Fruit fly (Drosophila melanogaster) whole organism, embryonic: ENCODE measurements around the gene RPA1.

Source experiments
- Abd-B ChIP-seq: fragments of 200-800 bp; sonication (Bioruptor generic); optimal IDR thresholded peaks from 2 replicates; lab custom pipeline; 2018; ENCODE audit warnings: missing biosample characterization, mild to moderate bottlenecking, missing genetic modification characterization, moderate library complexity
- Asciz ChIP-seq: fragments of 200-800 bp; sonication (Bioruptor generic); optimal IDR thresholded peaks from 2 replicates; lab custom pipeline; 2017; ENCODE audit warnings: missing biosample characterization, mild to moderate bottlenecking, missing genetic modification characterization, missing genetic modification reagents
- C15 ChIP-seq: fragments of 200-800 bp; sonication (Bioruptor generic); IDR thresholded peaks from 3 replicates; pipeline ENCODE4 v1.3.6; 2022; ENCODE audit warnings: missing biosample characterization, missing genetic modification characterization
- CG11093 ChIP-seq: fragments of 200-800 bp; sonication (Bioruptor generic); IDR thresholded peaks from 3 replicates; pipeline ENCODE4 v1.3.6; 2022; ENCODE audit warnings: missing biosample characterization, missing genetic modification characterization
- CG12769 ChIP-seq: fragments of 200-800 bp; sonication (Bioruptor generic); optimal IDR thresholded peaks from 2 replicates; lab custom pipeline; 2019; ENCODE audit warnings: missing biosample characterization, mild to moderate bottlenecking, missing genetic modification characterization, moderate library complexity
- CG13123 ChIP-seq: fragments of 200-800 bp; sonication (Bioruptor generic); optimal IDR thresholded peaks from 2 replicates; lab custom pipeline; 2016; ENCODE audit warnings: missing biosample characterization, missing genetic modification characterization
- CG14710 ChIP-seq: fragments of 200-800 bp; sonication (Bioruptor generic); optimal IDR thresholded peaks from 3 replicates; lab custom pipeline; 2019; ENCODE audit warnings: missing biosample characterization, mild to moderate bottlenecking, missing genetic modification characterization, moderate library complexity
- CG15073 ChIP-seq: fragments of 200-800 bp; sonication (Bioruptor generic); optimal IDR thresholded peaks from 2 replicates; lab custom pipeline; 2016; ENCODE audit warnings: missing biosample characterization, missing genetic modification characterization
- CG15269 ChIP-seq: fragments of 200-800 bp; sonication (Bioruptor generic); optimal IDR thresholded peaks from 2 replicates; lab custom pipeline; 2018; ENCODE audit warnings: missing biosample characterization, mild to moderate bottlenecking, missing genetic modification characterization, moderate library complexity
- CG17612 ChIP-seq: fragments of 200-800 bp; sonication (Bioruptor generic); IDR thresholded peaks from 2 replicates; pipeline ENCODE4 v1.3.6; 2022; ENCODE audit warnings: missing biosample characterization, missing genetic modification characterization
- CG17912 ChIP-seq: fragments of 200-800 bp; sonication (Bioruptor generic); optimal IDR thresholded peaks from 2 replicates; lab custom pipeline; 2018; ENCODE audit warnings: missing biosample characterization, mild to moderate bottlenecking, missing genetic modification characterization
- CG1792 ChIP-seq: fragments of 200-800 bp; sonication (Bioruptor generic); optimal IDR thresholded peaks from 2 replicates; lab custom pipeline; 2016; ENCODE audit warnings: missing biosample characterization, missing genetic modification characterization
- CG32532 ChIP-seq: fragments of 200-800 bp; sonication (Bioruptor generic); IDR thresholded peaks from 2 replicates; pipeline ENCODE4 v1.3.6; 2022; ENCODE audit warnings: missing biosample characterization, missing genetic modification characterization
- CG32772 ChIP-seq: fragments of 200-800 bp; sonication (Bioruptor generic); IDR thresholded peaks from 2 replicates; pipeline ENCODE4 v1.3.6; 2022; ENCODE audit warnings: missing biosample characterization, missing genetic modification characterization
- CG4617 ChIP-seq: fragments of 200-800 bp; sonication (Bioruptor generic); optimal IDR thresholded peaks from 3 replicates; lab custom pipeline; 2016; ENCODE audit warnings: missing biosample characterization, missing genetic modification characterization, borderline replicate concordance
- CG6175 ChIP-seq: fragments of 200-800 bp; sonication (Bioruptor generic); IDR thresholded peaks from 3 replicates; pipeline ENCODE4 v1.3.6; 2022; ENCODE audit warnings: missing biosample characterization, missing genetic modification characterization
- CG8388 ChIP-seq: fragments of 200-800 bp; sonication (Bioruptor generic); optimal IDR thresholded peaks from 2 replicates; lab custom pipeline; 2019; ENCODE audit warnings: missing biosample characterization, mild to moderate bottlenecking, missing genetic modification characterization, moderate library complexity
- CG8944 ChIP-seq: fragments of 200-800 bp; sonication (Bioruptor generic); optimal IDR thresholded peaks from 3 replicates; lab custom pipeline; 2016; ENCODE audit warnings: missing biosample characterization, missing genetic modification characterization
- CTCF ChIP-seq: fragments of 200-800 bp; sonication (Bioruptor generic); optimal IDR thresholded peaks from 2 replicates; lab custom pipeline; 2017; ENCODE audit warnings: missing biosample characterization, mild to moderate bottlenecking, missing genetic modification characterization, moderate library complexity
- Dip2 ChIP-seq: fragments of 200-800 bp; sonication (Bioruptor generic); IDR thresholded peaks from 2 replicates; pipeline ENCODE4 v1.3.6; 2022; ENCODE audit warnings: missing biosample characterization, missing genetic modification characterization
- Gsc ChIP-seq: fragments of 200-800 bp; sonication (Bioruptor generic); IDR thresholded peaks from 2 replicates; pipeline ENCODE4 v1.3.6; 2022; ENCODE audit warnings: missing biosample characterization, missing genetic modification characterization
- Gug ChIP-seq: fragments of 200-800 bp; sonication (Bioruptor generic); IDR thresholded peaks from 4 replicates; pipeline ENCODE4 v1.3.6; 2022; ENCODE audit warnings: missing biosample characterization, missing genetic modification characterization
- H15 ChIP-seq: fragments of 200-800 bp; sonication (Bioruptor generic); IDR thresholded peaks from 3 replicates; pipeline ENCODE4 v1.3.6; 2022; ENCODE audit warnings: missing biosample characterization, missing genetic modification characterization
- HHEX ChIP-seq: fragments of 200-800 bp; sonication (Bioruptor generic); optimal IDR thresholded peaks from 3 replicates; lab custom pipeline; 2017; ENCODE audit warnings: missing biosample characterization, mild to moderate bottlenecking, missing genetic modification characterization, missing genetic modification reagents
- Hey ChIP-seq: fragments of 200-800 bp; sonication (Bioruptor generic); optimal IDR thresholded peaks from 3 replicates; lab custom pipeline; 2018; ENCODE audit warnings: missing biosample characterization, mild to moderate bottlenecking, missing genetic modification characterization
- Med ChIP-seq: fragments of 200-800 bp; sonication (Bioruptor generic); peaks from one replicate; lab custom pipeline; 2016; ENCODE audit warnings: missing biosample characterization, missing genetic modification characterization, mild to moderate bottlenecking, inconsistent platforms, moderate library complexity
- Mrtf ChIP-seq: fragments of 200-800 bp; sonication (Bioruptor generic); IDR thresholded peaks from 3 replicates; pipeline ENCODE4 v1.3.6; 2022; ENCODE audit warnings: missing biosample characterization, missing genetic modification characterization
- NfI ChIP-seq: fragments of 200-800 bp; sonication (Bioruptor generic); optimal IDR thresholded peaks from 3 replicates; lab custom pipeline; 2018; ENCODE audit warnings: missing biosample characterization, mild to moderate bottlenecking, missing genetic modification characterization, moderate library complexity
- Poxn ChIP-seq: fragments of 200-800 bp; sonication (Bioruptor generic); IDR thresholded peaks from 2 replicates; pipeline ENCODE4 v1.3.6; 2022; ENCODE audit warnings: missing biosample characterization, missing genetic modification characterization
- Rx ChIP-seq: fragments of 200-800 bp; sonication (Bioruptor generic); IDR thresholded peaks from 2 replicates; pipeline ENCODE4 v1.3.6; 2022; ENCODE audit warnings: missing biosample characterization, missing genetic modification characterization
- Sry-δ ChIP-seq: fragments of 200-800 bp; sonication (Bioruptor generic); optimal IDR thresholded peaks from 2 replicates; lab custom pipeline; 2016; ENCODE audit warnings: missing biosample characterization, missing genetic modification characterization
- Usf ChIP-seq: fragments of 200-800 bp; sonication (Bioruptor generic); optimal IDR thresholded peaks from 2 replicates; lab custom pipeline; 2017; ENCODE audit warnings: missing genotype, missing biosample characterization, missing genetic modification characterization
- YL-1 ChIP-seq: fragments of 200-800 bp; sonication (Bioruptor generic); optimal IDR thresholded peaks from 3 replicates; lab custom pipeline; 2017; ENCODE audit warnings: missing biosample characterization, mild to moderate bottlenecking, missing genetic modification characterization
- abd-A ChIP-seq: fragments of 200-800 bp; sonication (Bioruptor generic); optimal IDR thresholded peaks from 3 replicates; lab custom pipeline; 2019; ENCODE audit warnings: missing biosample characterization, mild to moderate bottlenecking, missing genetic modification characterization, moderate library complexity
- br ChIP-seq: fragments of >200 bp; optimal IDR thresholded peaks from 2 replicates; lab custom pipeline; 2017
- chm ChIP-seq: fragments of 200-800 bp; sonication (Bioruptor generic); IDR thresholded peaks from 2 replicates; pipeline ENCODE4 v1.3.6; 2022; ENCODE audit warnings: missing biosample characterization, missing genetic modification characterization
- ci ChIP-seq: fragments of 200-800 bp; sonication (Bioruptor generic); IDR thresholded peaks from 3 replicates; pipeline ENCODE4 v1.3.6; 2022; ENCODE audit warnings: missing biosample characterization, missing genetic modification characterization
- croc ChIP-seq: fragments of 200-800 bp; sonication (Bioruptor generic); conservative IDR thresholded peaks from 3 replicates; pipeline ENCODE4 v1.3.6; 2022; ENCODE audit warnings: missing biosample characterization, missing genetic modification characterization
- eve ChIP-seq, 2 experiments: fragments of >200 bp; optimal IDR thresholded peaks; 2 replicates each; lab custom pipeline; 2017; ENCODE audit warnings: missing biosample characterization in 2 of 2, missing genetic modification characterization in 2 of 2
- eyg ChIP-seq: fragments of 200-800 bp; sonication (Bioruptor generic); optimal IDR thresholded peaks from 3 replicates; lab custom pipeline; 2016; ENCODE audit warnings: missing biosample characterization, missing genetic modification characterization
- ftz-f1 ChIP-seq: fragments of 200-800 bp; sonication (Bioruptor generic); optimal IDR thresholded peaks from 2 replicates; lab custom pipeline; 2016; ENCODE audit warnings: missing biosample characterization, missing genetic modification characterization
- klu ChIP-seq: fragments of 200-800 bp; sonication (Bioruptor generic); IDR thresholded peaks from 2 replicates; pipeline ENCODE4 v1.3.6; 2022; ENCODE audit warnings: missing biosample characterization, missing genetic modification characterization
- pan ChIP-seq, 4 experiments: fragments of >200 bp in 3 of 4; fragments of 200-800 bp in 1 of 4; sonication (Bioruptor generic) in 1 of 4; optimal IDR thresholded peaks in 3 of 4; IDR thresholded peaks in 1 of 4; 2 replicates each; pipeline versions ENCODE4 v1.3.6 to Lab custom; 2017 to 2022; ENCODE audit warnings: missing biosample characterization in 2 of 4, missing genetic modification characterization in 2 of 4, mixed read lengths in 1 of 4
- phol ChIP-seq: fragments of 200-800 bp; sonication (Bioruptor generic); optimal IDR thresholded peaks from 3 replicates; lab custom pipeline; 2018; ENCODE audit warnings: missing biosample characterization, mild to moderate bottlenecking, missing genetic modification characterization, moderate library complexity
- sc ChIP-seq, 3 experiments: fragments of >200 bp in 2 of 3; fragments of 200-800 bp in 1 of 3; sonication (Bioruptor generic) in 1 of 3; optimal IDR thresholded peaks; 2 replicates in 2 of 3; 3 replicates in 1 of 3; lab custom pipeline; 2017; ENCODE audit warnings: mild to moderate bottlenecking in 1 of 3, missing biosample characterization in 1 of 3, missing genetic modification characterization in 1 of 3, missing genetic modification reagents in 1 of 3
- scrt ChIP-seq: fragments of 200-800 bp; sonication (Bioruptor generic); optimal IDR thresholded peaks from 2 replicates; lab custom pipeline; 2018; ENCODE audit warnings: missing biosample characterization, mild to moderate bottlenecking, missing genetic modification characterization, moderate library complexity
- sens ChIP-seq: fragments of 200-800 bp; sonication (Bioruptor generic); peaks from one replicate; lab custom pipeline; 2016; ENCODE audit warnings: missing biosample characterization, missing genetic modification characterization
- tio ChIP-seq: fragments of 200-800 bp; sonication (Bioruptor generic); optimal IDR thresholded peaks from 2 replicates; lab custom pipeline; 2017; ENCODE audit warnings: missing biosample characterization, missing genetic modification characterization, inconsistent platforms
- vvl ChIP-seq: fragments of 200-800 bp; sonication (Bioruptor generic); IDR thresholded peaks from 2 replicates; pipeline ENCODE4 v1.3.6; 2022; ENCODE audit warnings: missing biosample characterization, missing genetic modification characterization
- yki ChIP-seq: fragments of >200 bp; optimal IDR thresholded peaks from 3 replicates; lab custom pipeline; 2018
- zf30C ChIP-seq: fragments of 200-800 bp; sonication (Bioruptor generic); optimal IDR thresholded peaks from 3 replicates; lab custom pipeline; 2018; ENCODE audit warnings: missing biosample characterization, mild to moderate bottlenecking, missing genetic modification characterization

RPA1 gene

DNA sequence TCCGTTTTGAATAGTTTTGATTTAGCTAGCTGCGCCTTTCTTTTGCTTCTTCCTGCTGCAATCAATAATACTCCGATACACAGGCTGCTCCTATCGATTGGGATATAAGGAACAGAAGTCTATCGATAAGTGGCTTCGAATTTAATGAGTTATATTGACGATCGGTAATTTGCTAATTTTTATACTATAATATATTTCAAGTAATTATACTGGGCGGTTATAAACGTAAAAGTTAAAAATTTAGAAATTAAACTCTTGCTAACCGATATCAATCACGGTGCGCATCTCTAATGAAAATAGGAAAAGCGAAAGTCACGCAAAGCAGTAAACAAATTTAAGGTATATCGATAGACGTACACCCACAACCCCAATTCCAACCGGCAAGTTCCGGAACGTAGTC, 20.5 kb downstream of the RPA1 start, which contains the start of the genes CG9636, CG18749 and CG33722 (continued):
- TF ChIP-seq vvl (GFP tag; lab: Robert Waterston, UW) (peak; percentile 81), CG12769 (peak; percentile 46), Usf (GFP tag; lab: Kevin White, UChicago) (no peak), eve (GFP tag; optimal IDR thresholded peaks at IDR 0.05; lab: Kevin White, UChicago) (no peak), Gsc (GFP tag; lab: Robert Waterston, UW) (no peak), br (lab: Kevin White, UChicago) (no peak), CTCF (GFP tag; lab: Kevin White, UChicago) (peak; percentile 10), YL-1 (peak; percentile 90), CG15073 (no peak), sens (GFP tag; lab: Kevin White, UChicago) (peak; percentile 88), scrt (peak; percentile 41), Med (peak; percentile 84), chm (GFP tag; lab: Robert Waterston, UW) (no peak; the same call in 1 of the 2 replicates), CG6175 (GFP tag; lab: Robert Waterston, UW) (no peak), Dip2 (GFP tag; lab: Robert Waterston, UW) (no peak), Asciz (GFP tag; lab: Kevin White, UChicago) (peak; percentile 38), pan (optimal IDR thresholded peaks at IDR 0.05; lab: Kevin White, UChicago) (no peak), pan (GFP tag; optimal IDR thresholded peaks at IDR 0.05 in 1 of 2, IDR thresholded peaks at IDR 0.05 in 1 of 2) (peak in 1 of 2 experiments; percentile 66), CG14710 (peak; percentile 87), H15 (peak; percentile 73; the same call in 2 of the 3 replicates), CG17612 (GFP tag; lab: Robert Waterston, UW) (no peak), CG1792 (GFP tag; lab: Kevin White, UChicago) (no peak), CG17912 (GFP tag; lab: Kevin White, UChicago) (no peak), CG8388 (GFP tag; lab: Kevin White, UChicago) (peak; percentile 72), C15 (0 out of 3 replicates have a peak, but pooled peaks have one; percentile 38), Abd-B (GFP tag; lab: Kevin White, UChicago) (peak; percentile 84), croc (peak; percentile 43), CG32532 (GFP tag; lab: Robert Waterston, UW) (peak; percentile 77), phol (peak; percentile 73), Gug (GFP tag; lab: Robert Waterston, UW) (0 out of 4 replicates have a peak, but pooled peaks have one; percentile 31), Sry-δ (GFP tag; lab: Kevin White, UChicago) (peak; percentile 81), CG4617 (GFP tag; lab: Kevin White, UChicago) (peak; percentile 73), CG11093 (0 out of 3 replicates have a peak, but pooled peaks have one; percentile 47), CG8944 (GFP tag; lab: Kevin White, UChicago) (no peak), NfI (GFP tag; lab: Kevin White, UChicago) (peak; percentile 61), yki (no peak), klu (GFP tag; lab: Robert Waterston, UW) (peak; percentile 59; the same call in 1 of the 2 replicates), HHEX (GFP tag; lab: Kevin White, UChicago) (peak; percentile 44), Mrtf (GFP tag; lab: Robert Waterston, UW) (no peak), CG32772 (GFP tag; lab: Robert Waterston, UW) (peak; percentile 58; the same call in 1 of the 2 replicates), CG15269 (tag; lab: Kevin White, UChicago) (peak; percentile 61), sc (optimal IDR thresholded peaks at IDR 0.05; lab: Kevin White, UChicago) (no peak), sc (GFP tag; optimal IDR thresholded peaks at IDR 0.05; lab: Kevin White, UChicago) (peak; percentile 28), ftz-f1 (no peak), eyg (GFP tag; lab: Kevin White, UChicago) (no peak), Poxn (GFP tag; lab: Robert Waterston, UW) (no peak), CG13123 (GFP tag; lab: Kevin White, UChicago) (peak; percentile 48), ci (GFP tag; lab: Robert Waterston, UW) (peak; percentile 68; the same call in 2 of the 3 replicates), tio (GFP tag; lab: Kevin White, UChicago) (peak; percentile 15), Hey (tag; lab: Kevin White, UChicago) (no peak), Rx (GFP tag; lab: Robert Waterston, UW) (0 out of 2 replicates have a peak, but pooled peaks have one; percentile 13), abd-A (no peak), zf30C (GFP tag; lab: Kevin White, UChicago) (no peak)
